Worm (Caenorhabditis elegans) whole organism, early embryonic: Measurements from ENCODE around the gene C35B1.4.

Experiments used
- ama-1 ChIP-seq: fragments of 150-350 bp; optimal IDR thresholded peaks from 2 replicates; lab custom pipeline; 2014
- pes-1 ChIP-seq: fragments of 200-800 bp; sonication (Bioruptor generic); IDR thresholded peaks from 2 replicates; pipeline ENCODE4 v1.3.6; 2022; ENCODE audit warnings: missing genetic modification reagents, missing genetic modification characterization, missing compliant biosample characterization

ce11 chrIV:4039984-4040383 is 39.6 kb upstream of the C35B1.4 start, which contains the start of gene F35F11.2:
- TF ChIP-seq pes-1 (no peak), ama-1 (no peak)
